Fruit fly (Drosophila melanogaster) whole organism: ENCODE measurements around the gene Blm.

Source experiments
- CG8478 ChIP-seq: fragments of >200 bp; optimal IDR thresholded peaks from 2 replicates; lab custom pipeline; 2018; ENCODE audit warnings: inconsistent platforms
- Dll ChIP-seq: fragments of >200 bp; optimal IDR thresholded peaks from 2 replicates; lab custom pipeline; 2017
- EcR ChIP-seq, 2 experiments: fragments of >200 bp; optimal IDR thresholded peaks; 2 replicates each; lab custom pipeline; 2017; ENCODE audit warnings: missing biosample characterization in 2 of 2, missing genetic modification characterization in 2 of 2, missing genetic modification reagents in 2 of 2
- pan ChIP-seq: fragments of >200 bp; optimal IDR thresholded peaks from 2 replicates; lab custom pipeline; 2017
- psq ChIP-seq: fragments of >200 bp; optimal IDR thresholded peaks from 2 replicates; lab custom pipeline; 2017
- usp ChIP-seq: fragments of >200 bp; optimal IDR thresholded peaks from 2 replicates; lab custom pipeline; 2017; ENCODE audit warnings: missing biosample characterization, missing genetic modification characterization, mixed read lengths

DNA sequence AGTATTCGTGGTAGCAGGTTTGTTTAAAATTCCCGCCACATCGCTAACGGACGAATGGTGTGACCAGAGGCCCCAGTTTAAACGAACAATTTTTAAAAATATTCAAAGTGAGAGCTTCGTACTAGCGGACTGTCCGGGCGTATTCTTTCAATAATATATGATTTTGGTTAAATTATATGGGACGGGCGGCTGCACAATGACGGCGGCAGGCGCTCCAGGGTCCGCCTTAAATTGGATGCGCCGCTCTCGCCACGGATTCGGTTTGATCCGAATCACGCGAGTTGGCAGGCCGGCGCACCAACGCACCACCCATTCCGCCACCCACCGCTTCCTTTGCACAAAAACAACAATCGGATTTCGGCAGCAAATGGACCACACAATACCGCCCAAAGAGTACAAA lies 6.2 kb downstream of the Blm start, which contains the start of gene CG14721:
- TF ChIP-seq pan, result no peak
- TF ChIP-seq CG8478, result no peak
- no peak for TF ChIP-seq psq (lab: Kevin White, UChicago)
- no peak for TF ChIP-seq EcR (GFP tag; optimal IDR thresholded peaks at IDR 0.05; lab: Kevin White, UChicago)
- no peak for TF ChIP-seq usp (GFP tag; lab: Kevin White, UChicago)
- no peak for TF ChIP-seq Dll
